Worm (Caenorhabditis elegans): ENCODE measurements around the gene W06B4.1.

The W06B4.1 gene

DNA sequence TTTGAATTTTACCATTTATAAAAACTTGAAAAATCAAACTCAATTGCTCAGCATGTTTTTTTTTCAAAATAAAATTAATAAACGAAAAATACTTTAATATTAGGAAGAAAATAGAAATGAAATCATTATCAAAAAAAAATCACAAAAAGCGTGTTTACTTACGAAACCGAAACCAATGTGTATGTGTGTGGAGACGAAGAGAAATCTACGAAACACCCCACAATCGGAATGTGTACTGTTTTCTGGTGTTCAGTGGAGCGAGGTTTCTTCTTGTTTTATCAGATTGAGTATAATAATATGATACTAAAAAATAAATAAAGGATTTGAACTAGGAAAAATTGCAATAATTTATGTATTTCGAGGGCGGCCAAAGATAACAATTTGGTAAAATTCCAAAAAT is 36.3 kb downstream of the W06B4.1 start:
- no peak for TF ChIP-seq cebp-1 (GFP tag; IDR thresholded peaks at IDR 0.05)
- peak; percentile 45 for TF ChIP-seq cebp-1 (tag; optimal IDR thresholded peaks at IDR 0.05)
- TF ChIP-seq hlh-26 (GFP tag; conservative IDR thresholded peaks at IDR 0.05), result no peak
- TF ChIP-seq nhr-80 (tag; optimal IDR thresholded peaks at IDR 0.05), result peak; percentile 62
- peak; percentile 6 for TF ChIP-seq attf-5 (GFP tag; optimal IDR thresholded peaks at IDR 0.05)

DNA sequence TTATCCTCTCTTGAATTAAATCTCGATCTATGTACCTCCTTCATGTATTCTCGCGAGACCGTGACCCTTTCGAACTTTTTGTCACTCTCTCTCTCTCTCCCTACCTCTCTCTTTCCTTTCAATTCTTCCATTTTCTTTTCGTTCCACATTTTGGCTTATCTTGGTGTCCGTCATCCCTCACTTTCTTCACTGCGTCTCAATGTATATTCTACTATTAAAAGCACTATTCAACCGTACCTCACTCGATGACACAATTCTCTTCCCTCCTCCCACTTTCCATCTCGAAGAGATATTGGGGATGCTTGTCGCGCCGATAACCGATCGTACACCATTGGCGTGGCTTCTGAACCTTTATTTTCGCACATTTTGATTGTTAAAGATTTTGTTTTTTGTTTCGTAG is 39.3 kb downstream of the W06B4.1 start:
- TF ChIP-seq lag-1 (GFP tag; IDR thresholded peaks at IDR 0.05), result no peak
- no peak for TF ChIP-seq rec-8 (tag; optimal IDR thresholded peaks at IDR 0.05)
- TF ChIP-seq ztf-28 (GFP tag; IDR thresholded peaks at IDR 0.05), result no peak
- no peak for TF ChIP-seq lsl-1 (GFP tag; optimal IDR thresholded peaks at IDR 0.05)
- TF ChIP-seq B0336.3 (GFP tag; IDR thresholded peaks at IDR 0.05), result no peak
- no peak for TF ChIP-seq attf-5 (GFP tag; optimal IDR thresholded peaks at IDR 0.05)
- TF ChIP-seq pbrm-1 (GFP tag; IDR thresholded peaks at IDR 0.05), result no peak
- TF ChIP-seq akir-1 (GFP tag; optimal IDR thresholded peaks at IDR 0.05), result no peak
- no peak for TF ChIP-seq B0019.2 (GFP tag; conservative IDR thresholded peaks at IDR 0.05)

DNA sequence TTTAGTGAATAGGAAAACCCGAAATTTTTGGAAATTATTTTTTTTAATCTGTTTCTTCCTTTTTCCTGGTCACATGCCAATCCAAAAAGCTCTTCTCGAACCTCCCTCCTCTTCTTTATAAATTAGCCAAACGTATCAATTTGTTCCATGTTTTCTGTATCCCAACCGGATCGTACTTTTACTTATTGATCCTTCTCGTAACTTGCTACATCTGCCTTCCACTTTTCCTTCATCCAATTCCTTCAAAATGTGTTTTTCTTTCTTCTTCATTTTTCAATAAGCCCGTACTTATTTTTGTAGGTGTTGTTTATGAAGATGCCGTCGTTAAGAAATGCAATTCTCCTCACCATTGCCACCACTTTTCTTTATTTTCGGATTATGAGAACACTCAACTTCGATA is 40.5 kb downstream of the W06B4.1 start, which contains the start of gene cyp-23A1:
cyp-23A1 (plus strand) TSS at position 301 of the 400 bp plus-strand sequence.
- TF ChIP-seq rec-8 (tag; optimal IDR thresholded peaks at IDR 0.05) (no peak), Y53G8AR.9 (GFP tag; conservative IDR thresholded peaks at IDR 0.05) (no peak), hrde-1 (tag; optimal IDR thresholded peaks at IDR 0.05; ENCODE audit: borderline replicate concordance) (no peak), mxl-1 (tag; optimal IDR thresholded peaks at IDR 0.05) (no peak), snpc-4 (GFP tag; optimal IDR thresholded peaks at IDR 0.05) (no peak), snpc-4 (tag; optimal IDR thresholded peaks at IDR 0.05) (no peak), egl-44 (GFP tag; IDR thresholded peaks at IDR 0.05) (no peak), ceh-100 (GFP tag; IDR thresholded peaks at IDR 0.05) (no peak), die-1 (tag; optimal IDR thresholded peaks at IDR 0.05) (no peak), K11D2.4 (GFP tag; IDR thresholded peaks at IDR 0.05) (no peak), lir-1 (GFP tag; conservative IDR thresholded peaks at IDR 0.05) (no peak)

- no peak for TF ChIP-seq hmg-20 (GFP tag; IDR thresholded peaks at IDR 0.05)
- TF ChIP-seq die-1 (tag; optimal IDR thresholded peaks at IDR 0.05), result no peak
- no peak for TF ChIP-seq ets-4 (GFP tag; optimal IDR thresholded peaks at IDR 0.05)
- TF ChIP-seq Y67H2A.10 (GFP tag; conservative IDR thresholded peaks at IDR 0.05), result no peak
- no peak for TF ChIP-seq tbx-9 (tag; optimal IDR thresholded peaks at IDR 0.05; ENCODE audit: borderline replicate concordance)
- no peak for TF ChIP-seq chd-7 (tag; optimal IDR thresholded peaks at IDR 0.05)
These were observed 44.9 kb downstream of the W06B4.1 start for ce11 chrII:4516291-4516690.

- TF ChIP-seq snpc-3.4 (tag; optimal IDR thresholded peaks at IDR 0.05) (no peak), F57C9.4 (tag; optimal IDR thresholded peaks at IDR 0.05) (no peak)
These were observed 45.9 kb downstream of the W06B4.1 start for ce11 chrII:4517254-4517653.

DNA sequence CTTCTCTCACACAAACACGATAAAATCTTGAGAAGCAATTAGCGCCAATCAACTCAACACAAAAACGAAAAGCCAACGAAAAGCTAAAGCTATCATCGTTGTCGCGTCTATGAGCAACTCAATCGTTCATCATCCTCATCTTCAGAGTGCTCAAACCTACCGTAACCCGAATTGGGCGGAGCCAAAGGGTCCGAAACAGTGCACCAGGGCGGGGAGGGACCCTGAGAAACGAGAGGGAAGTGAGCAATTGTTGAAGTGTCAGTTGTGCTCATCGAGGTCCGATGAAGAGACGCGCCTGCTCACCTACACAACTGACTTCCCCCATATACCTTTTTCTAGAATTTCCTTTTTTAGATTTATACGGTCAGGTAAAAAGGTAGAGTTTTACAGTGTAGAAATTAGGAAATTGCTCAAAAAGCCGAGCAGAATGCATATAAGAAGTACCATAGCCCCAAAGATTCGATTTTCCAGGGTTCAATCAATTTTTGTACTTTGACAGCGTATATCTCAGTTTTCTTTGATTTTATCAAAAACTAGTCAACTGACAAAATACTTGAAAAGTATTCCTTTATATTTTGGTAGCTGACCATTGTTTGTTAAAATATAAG is 47.0 kb downstream of the W06B4.1 start, which contains the start of gene hlh-1:
hlh-1 (plus strand) TSS at position 275 of the 608 bp plus-strand sequence.
- TF ChIP-seq Y95B8A.8 (GFP tag; IDR thresholded peaks at IDR 0.05), result no peak
- peak; percentile 3 for TF ChIP-seq K12H6.12 (tag; optimal IDR thresholded peaks at IDR 0.05)

Data from whole organism, young adult.